Fruit fly (Drosophila melanogaster) whole organism, adult: ENCODE measurements around the gene CG18628.

Experiments
- CG11617 ChIP-seq: fragments of 200-800 bp; sonication (Bioruptor generic); optimal IDR thresholded peaks from 2 replicates; lab custom pipeline; 2017; ENCODE audit warnings: mild to moderate bottlenecking, missing biosample characterization, missing genetic modification reagents, missing genetic modification characterization
- CG12768 ChIP-seq: fragments of 200-800 bp; sonication (Bioruptor generic); optimal IDR thresholded peaks from 2 replicates; lab custom pipeline; 2017; ENCODE audit warnings: missing biosample characterization, missing genetic modification characterization, mild to moderate bottlenecking, moderate library complexity, missing genetic modification reagents
- CG14711 ChIP-seq: fragments of 200-800 bp; sonication (Bioruptor generic); optimal IDR thresholded peaks from 2 replicates; lab custom pipeline; 2018; ENCODE audit warnings: missing biosample characterization, mild to moderate bottlenecking, missing genetic modification characterization, moderate library complexity
- CG1620 ChIP-seq: fragments of 200-800 bp; sonication (Bioruptor generic); optimal IDR thresholded peaks from 2 replicates; lab custom pipeline; 2016; ENCODE audit warnings: missing biosample characterization, missing genetic modification characterization
- CG33017 ChIP-seq: fragments of 200-800 bp; sonication (Bioruptor generic); optimal IDR thresholded peaks from 2 replicates; lab custom pipeline; 2018; ENCODE audit warnings: missing biosample characterization, mild to moderate bottlenecking, missing genetic modification characterization, moderate library complexity
- CG5204 ChIP-seq: fragments of 200-800 bp; sonication (Bioruptor generic); optimal IDR thresholded peaks from 2 replicates; lab custom pipeline; 2016; ENCODE audit warnings: missing biosample characterization, missing genetic modification characterization
- CG7045 ChIP-seq: fragments of 200-800 bp; sonication (Bioruptor generic); optimal IDR thresholded peaks from 2 replicates; lab custom pipeline; 2017; ENCODE audit warnings: missing biosample characterization, mild to moderate bottlenecking, missing genetic modification characterization
- CG7101 ChIP-seq: fragments of 200-800 bp; sonication (Bioruptor generic); optimal IDR thresholded peaks from 2 replicates; lab custom pipeline; 2018; ENCODE audit warnings: missing biosample characterization, mild to moderate bottlenecking, missing genetic modification characterization, moderate library complexity
- Clk ChIP-seq: fragments of 200-800 bp; sonication (Bioruptor generic); optimal IDR thresholded peaks from 2 replicates; lab custom pipeline; 2017; ENCODE audit warnings: missing biosample characterization, missing genetic modification characterization
- Crg-1 ChIP-seq: fragments of 200-800 bp; sonication (Bioruptor generic); optimal IDR thresholded peaks from 2 replicates; lab custom pipeline; 2016; ENCODE audit warnings: missing biosample characterization, missing genetic modification characterization
- Hr96 ChIP-seq: fragments of 200-800 bp; sonication (Bioruptor generic); optimal IDR thresholded peaks from 2 replicates; lab custom pipeline; 2016; ENCODE audit warnings: missing biosample characterization, missing genetic modification characterization
- Mnt ChIP-seq: fragments of 200-800 bp; sonication (Bioruptor generic); optimal IDR thresholded peaks from 2 replicates; lab custom pipeline; 2016; ENCODE audit warnings: missing biosample characterization, mild to moderate bottlenecking, missing genetic modification characterization
- bab1 ChIP-seq: fragments of 200-800 bp; sonication (Bioruptor generic); optimal IDR thresholded peaks from 3 replicates; lab custom pipeline; 2019; ENCODE audit warnings: missing biosample characterization, mild to moderate bottlenecking, missing genetic modification characterization, moderate library complexity
- cic ChIP-seq: fragments of 200-800 bp; sonication (Bioruptor generic); optimal IDR thresholded peaks from 2 replicates; lab custom pipeline; 2017; ENCODE audit warnings: missing biosample characterization, mild to moderate bottlenecking, missing genetic modification characterization, moderate library complexity
- cnc ChIP-seq, 2 experiments: fragments of >200 bp; optimal IDR thresholded peaks; 2 replicates each; lab custom pipeline; 2017
- kay ChIP-seq: fragments of 200-800 bp; sonication (Bioruptor generic); peaks from one replicate; lab custom pipeline; 2016; ENCODE audit warnings: missing biosample characterization, missing genetic modification characterization, borderline replicate concordance
- ovo ChIP-seq: fragments of 200-800 bp; sonication (Bioruptor generic); optimal IDR thresholded peaks from 2 replicates; lab custom pipeline; 2016; ENCODE audit warnings: missing biosample characterization, missing genetic modification characterization
- pad ChIP-seq: fragments of 200-800 bp; sonication (Bioruptor generic); optimal IDR thresholded peaks from 3 replicates; lab custom pipeline; 2017; ENCODE audit warnings: missing biosample characterization, missing genetic modification characterization, mild to moderate bottlenecking, moderate library complexity, missing genetic modification reagents
- tj ChIP-seq: fragments of 200-800 bp; sonication (Bioruptor generic); optimal IDR thresholded peaks from 3 replicates; lab custom pipeline; 2017; ENCODE audit warnings: missing biosample characterization, mild to moderate bottlenecking, missing genetic modification characterization, moderate library complexity
- toe ChIP-seq: fragments of 200-800 bp; sonication (Bioruptor generic); optimal IDR thresholded peaks from 2 replicates; lab custom pipeline; 2016; ENCODE audit warnings: missing biosample characterization, missing genetic modification characterization

The CG18628 gene

dm6 chr3L:10665433-10666150 is 26.1 kb downstream of the CG18628 start:
- TF ChIP-seq bab1 (peak; percentile 96), Mnt (GFP tag; lab: Kevin White, UChicago) (peak; percentile 84), Hr96 (peak; percentile 88), CG11617 (GFP tag; lab: Kevin White, UChicago) (peak; percentile 99), tj (GFP tag; lab: Kevin White, UChicago) (peak; percentile 91), CG14711 (peak; percentile 90), CG1620 (GFP tag; lab: Kevin White, UChicago) (peak; percentile 77), Crg-1 (peak; percentile 88), CG7045 (peak; percentile 98), pad (GFP tag; lab: Kevin White, UChicago) (peak; percentile 89), CG5204 (GFP tag; lab: Kevin White, UChicago) (no peak), Clk (GFP tag; lab: Kevin White, UChicago) (peak; percentile 93), CG12768 (peak; percentile 98), toe (peak; percentile 97), ovo (GFP tag; lab: Kevin White, UChicago) (peak; percentile 81), cic (GFP tag; lab: Kevin White, UChicago) (peak; percentile 90), cnc (optimal IDR thresholded peaks at IDR 0.05; lab: Kevin White, UChicago) (no peak), CG33017 (peak; percentile 98), kay (peak; percentile 85), CG7101 (tag; lab: Kevin White, UChicago) (peak; percentile 97)

dm6 chr3L:10666511-10667003 is 27.0 kb downstream of the CG18628 start:
- TF ChIP-seq Hr96 = no peak
- TF ChIP-seq CG1620 (GFP tag; lab: Kevin White, UChicago) = no peak
- no peak for TF ChIP-seq CG7101 (tag; lab: Kevin White, UChicago)
- TF ChIP-seq Mnt (GFP tag; lab: Kevin White, UChicago) = no peak
- TF ChIP-seq cic (GFP tag; lab: Kevin White, UChicago) = no peak
- TF ChIP-seq CG14711 = no peak

- TF ChIP-seq toe (no peak), Crg-1 (no peak), cnc (optimal IDR thresholded peaks at IDR 0.05; lab: Kevin White, UChicago) (no peak), Clk (GFP tag; lab: Kevin White, UChicago) (no peak), bab1 (no peak), tj (GFP tag; lab: Kevin White, UChicago) (peak; percentile 87)
Observed at dm6 chr3L:10667341-10667740, 27.8 kb downstream of the CG18628 start.

DNA sequence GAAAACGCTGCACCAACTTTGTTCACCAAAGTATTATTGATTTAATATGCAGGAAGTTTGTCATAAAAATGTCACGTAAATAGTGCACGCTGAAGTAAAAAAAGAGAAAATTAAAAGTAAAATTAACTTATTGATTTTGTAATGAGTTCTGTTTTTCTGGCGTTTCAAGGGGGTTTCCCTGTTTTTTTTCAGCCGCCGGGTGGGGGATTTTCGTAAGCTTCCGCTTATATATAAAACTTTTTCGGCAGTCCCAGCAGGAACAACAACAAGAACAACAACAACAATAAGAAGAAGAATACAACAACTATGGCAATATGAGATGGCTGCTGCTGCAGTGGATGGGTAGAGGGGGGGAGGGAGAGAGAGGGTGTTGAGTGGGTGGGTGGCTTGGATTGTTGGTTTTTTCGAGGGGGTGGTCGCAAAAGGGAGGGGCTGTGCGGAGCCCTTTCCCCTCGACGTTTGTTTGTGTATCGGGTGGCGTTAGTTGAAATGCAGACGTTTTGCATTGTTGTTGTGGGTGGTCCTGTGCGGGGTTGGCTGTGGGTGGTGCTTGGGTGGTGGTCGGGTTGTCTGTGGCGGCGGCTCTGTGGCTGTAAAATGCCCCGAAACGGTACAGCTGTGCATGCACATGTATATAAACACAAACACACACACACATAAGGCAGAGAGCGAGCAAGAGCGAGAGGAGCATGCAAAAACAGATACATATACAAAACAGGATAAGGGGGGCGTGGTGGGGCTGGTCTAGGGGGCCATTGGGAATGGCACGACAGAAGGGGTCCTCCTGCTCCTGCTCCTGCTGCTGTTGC is 30.3 kb downstream of the CG18628 start:
- no peak for TF ChIP-seq Clk (GFP tag; lab: Kevin White, UChicago)
- peak; percentile 90 for TF ChIP-seq kay

dm6 chr3L:10672540-10672939 is 33.0 kb downstream of the CG18628 start:
- TF ChIP-seq Clk (GFP tag; lab: Kevin White, UChicago) (no peak), CG7045 (no peak), CG11617 (GFP tag; lab: Kevin White, UChicago) (no peak), cnc (optimal IDR thresholded peaks at IDR 0.05; lab: Kevin White, UChicago) (no peak), Crg-1 (no peak), tj (GFP tag; lab: Kevin White, UChicago) (no peak), ovo (GFP tag; lab: Kevin White, UChicago) (no peak), CG1620 (GFP tag; lab: Kevin White, UChicago) (no peak), CG12768 (no peak), toe (no peak), Hr96 (no peak), CG7101 (tag; lab: Kevin White, UChicago) (no peak), cic (GFP tag; lab: Kevin White, UChicago) (no peak), CG14711 (no peak), bab1 (no peak), CG33017 (no peak), CG5204 (GFP tag; lab: Kevin White, UChicago) (no peak)

- TF ChIP-seq kay (no peak), CG5204 (GFP tag; lab: Kevin White, UChicago) (no peak), cnc (optimal IDR thresholded peaks at IDR 0.05; lab: Kevin White, UChicago) (no peak), cic (GFP tag; lab: Kevin White, UChicago) (no peak), toe (no peak), CG1620 (GFP tag; lab: Kevin White, UChicago) (no peak), Clk (GFP tag; lab: Kevin White, UChicago) (no peak), CG7045 (no peak), Crg-1 (no peak), CG11617 (GFP tag; lab: Kevin White, UChicago) (no peak)
Observed at dm6 chr3L:10674145-10674547, 34.6 kb downstream of the CG18628 start.

- TF ChIP-seq Clk (GFP tag; lab: Kevin White, UChicago) = no peak
- TF ChIP-seq CG7101 (tag; lab: Kevin White, UChicago) = no peak
- TF ChIP-seq tj (GFP tag; lab: Kevin White, UChicago) = no peak
- peak; percentile 6 for TF ChIP-seq CG14711
- TF ChIP-seq kay = no peak
- TF ChIP-seq CG12768 = no peak
- TF ChIP-seq cic (GFP tag; lab: Kevin White, UChicago) = no peak
- TF ChIP-seq bab1 = no peak
Observed at dm6 chr3L:10674940-10675339, 35.4 kb downstream of the CG18628 start.
